Worm (Caenorhabditis elegans) whole organism, early embryonic: Measurements from ENCODE around the gene C46A5.6.

ENCODE experiments used
- F13C5.2 ChIP-seq: sonication (generic microtip); optimal IDR thresholded peaks from 2 replicates; lab custom pipeline; 2017; ENCODE audit warnings: mild to moderate bottlenecking, missing genetic modification characterization, inconsistent platforms, missing compliant biosample characterization
- ama-1 ChIP-seq: fragments of 150-350 bp; optimal IDR thresholded peaks from 2 replicates; lab custom pipeline; 2014
- ceh-13 ChIP-seq: fragments of 200-800 bp; sonication (Bioruptor generic); optimal IDR thresholded peaks from 2 replicates; lab custom pipeline; 2018; ENCODE audit warnings: mild to moderate bottlenecking, missing genetic modification characterization, missing compliant biosample characterization
- flt-1 ChIP-seq: fragments of 200-800 bp; sonication (Bioruptor generic); IDR thresholded peaks from 2 replicates; pipeline ENCODE4 v1.3.6; 2022; ENCODE audit warnings: missing genetic modification characterization, missing compliant biosample characterization
- hmbx-1 ChIP-seq: sonication (generic microtip); optimal IDR thresholded peaks from 2 replicates; lab custom pipeline; 2016; ENCODE audit warnings: mild to moderate bottlenecking, missing genetic modification characterization, missing compliant biosample characterization
- hmg-4 ChIP-seq: fragments of 200-800 bp; sonication (Bioruptor generic); optimal IDR thresholded peaks from 2 replicates; lab custom pipeline; 2018; ENCODE audit warnings: mild to moderate bottlenecking, missing genetic modification characterization, missing compliant biosample characterization
- hnd-1 ChIP-seq: sonication (generic microtip); optimal IDR thresholded peaks from 2 replicates; lab custom pipeline; 2016; ENCODE audit warnings: missing genetic modification characterization, missing compliant biosample characterization
- pes-1 ChIP-seq: fragments of 200-800 bp; sonication (Bioruptor generic); IDR thresholded peaks from 2 replicates; pipeline ENCODE4 v1.3.6; 2022; ENCODE audit warnings: missing genetic modification reagents, missing genetic modification characterization, missing compliant biosample characterization
- sea-1 ChIP-seq: fragments of 200-800 bp; sonication (Bioruptor generic); conservative IDR thresholded peaks from 2 replicates; pipeline ENCODE4 v1.3.6; 2022; ENCODE audit warnings: missing genetic modification characterization, missing compliant biosample characterization
- tbx-11 ChIP-seq: fragments of 200-800 bp; sonication (Bioruptor generic); IDR thresholded peaks from 2 replicates; pipeline ENCODE4 v1.3.6; 2022; ENCODE audit warnings: missing genetic modification characterization, missing compliant biosample characterization
- tbx-37 ChIP-seq: fragments of 200-800 bp; sonication (Bioruptor generic); conservative IDR thresholded peaks from 2 replicates; pipeline ENCODE4 v1.3.6; 2022; ENCODE audit warnings: missing genetic modification reagents, missing genetic modification characterization, missing compliant biosample characterization

DNA sequence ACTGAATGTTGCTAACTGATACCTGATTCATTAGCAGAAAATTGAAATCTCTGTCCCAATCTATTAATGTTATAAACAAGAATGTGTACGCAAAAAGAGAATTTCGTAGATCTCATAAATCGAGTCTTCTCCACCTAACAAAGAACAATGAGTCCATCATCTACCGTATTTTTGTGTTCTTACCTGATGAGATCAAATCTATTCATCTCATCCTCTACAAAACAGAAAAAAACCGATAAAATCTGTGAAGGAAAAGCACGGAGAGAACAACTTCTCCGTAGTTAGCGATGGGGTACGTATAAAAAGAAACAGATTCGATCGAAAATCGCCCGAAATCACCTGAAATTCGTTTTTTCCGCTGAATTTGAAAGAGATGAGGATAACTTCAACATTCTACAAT lies 44.9 kb upstream of the C46A5.6 start, which contains the start of gene C33H5.1:
- TF ChIP-seq ama-1 (lab: Kevin White, UChicago) (no peak), ceh-13 (GFP tag; lab: Kevin White, UChicago) (no peak), flt-1 (no peak), tbx-37 (GFP tag; lab: Robert Waterston, UW) (no peak), F13C5.2 (tag; lab: Kevin White, UChicago) (no peak), pes-1 (GFP tag; lab: Robert Waterston, UW) (no peak), hmbx-1 (tag; lab: Kevin White, UChicago) (no peak), sea-1 (GFP tag; lab: Robert Waterston, UW) (no peak), hmg-4 (no peak), hnd-1 (tag; lab: Kevin White, UChicago) (no peak), tbx-11 (GFP tag; lab: Robert Waterston, UW) (no peak)
